Fruit fly (Drosophila melanogaster): ENCODE data around the gene HBS1.

dm6 chr3L:1897709-1898108, 32.7 kb upstream of the HBS1 start:
- TF ChIP-seq Blimp-1 (GFP tag; optimal IDR thresholded peaks at IDR 0.05) (no peak), Eip93F (GFP tag; optimal IDR thresholded peaks at IDR 0.05) (no peak)

Measured in whole organism, prepupa.